Fruit fly (Drosophila melanogaster) ovary, adult (tissue): ENCODE data around the gene deltaCOP.

ENCODE experiments used
- CG17801 ChIP-seq: fragments of 200-800 bp; optimal IDR thresholded peaks from 2 replicates; lab custom pipeline; 2019; ENCODE audit warnings: missing biosample characterization, mild to moderate bottlenecking, missing genetic modification characterization, moderate library complexity; ENCODE audit not compliant: partially characterized antibody

deltaCOP gene

DNA sequence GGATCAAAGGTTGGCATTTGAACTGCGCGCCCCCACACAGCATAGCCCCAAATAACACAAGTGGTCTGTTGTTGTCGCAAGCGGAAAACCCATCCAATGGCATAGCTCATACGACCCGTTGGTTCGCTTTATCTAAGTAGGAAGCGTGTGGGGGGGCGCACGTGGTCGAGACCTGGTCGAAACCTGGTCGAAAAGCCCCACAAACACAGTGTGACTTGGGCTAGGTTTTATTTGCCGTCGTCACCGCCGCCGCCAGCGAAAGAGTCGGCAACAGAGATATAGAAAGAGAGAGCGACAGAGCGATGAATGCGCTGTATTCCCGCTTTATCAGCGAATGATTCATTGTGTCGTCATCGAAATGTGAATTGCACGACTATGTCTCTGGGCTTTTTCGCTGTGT, 18.7 kb downstream of the deltaCOP start:
- peak; percentile 43 for TF ChIP-seq CG17801

DNA sequence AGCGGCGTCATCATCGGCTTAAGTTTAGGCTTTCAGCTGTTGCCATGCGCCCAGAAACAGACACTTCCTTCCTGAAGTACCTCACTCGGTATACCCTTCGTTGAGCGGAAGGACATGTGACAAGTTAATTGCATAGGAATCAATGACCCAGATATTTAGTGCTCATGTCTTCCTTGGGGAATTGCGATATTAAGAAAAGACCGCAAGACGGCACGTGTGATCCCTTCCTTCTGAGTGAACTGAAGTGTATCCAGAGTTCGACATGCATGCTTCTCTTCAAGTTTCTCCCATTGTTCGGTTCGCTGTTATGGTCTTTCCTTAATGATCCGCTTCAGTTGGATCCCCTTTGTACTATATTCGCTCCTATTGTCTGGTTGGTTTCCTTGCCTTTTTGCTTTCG, 21.1 kb downstream of the deltaCOP start:
- TF ChIP-seq CG17801: no peak

- TF ChIP-seq CG17801: peak; percentile 74
Observed at dm6 chrX:1834702-1835376, 26.8 kb downstream of the deltaCOP start.

DNA sequence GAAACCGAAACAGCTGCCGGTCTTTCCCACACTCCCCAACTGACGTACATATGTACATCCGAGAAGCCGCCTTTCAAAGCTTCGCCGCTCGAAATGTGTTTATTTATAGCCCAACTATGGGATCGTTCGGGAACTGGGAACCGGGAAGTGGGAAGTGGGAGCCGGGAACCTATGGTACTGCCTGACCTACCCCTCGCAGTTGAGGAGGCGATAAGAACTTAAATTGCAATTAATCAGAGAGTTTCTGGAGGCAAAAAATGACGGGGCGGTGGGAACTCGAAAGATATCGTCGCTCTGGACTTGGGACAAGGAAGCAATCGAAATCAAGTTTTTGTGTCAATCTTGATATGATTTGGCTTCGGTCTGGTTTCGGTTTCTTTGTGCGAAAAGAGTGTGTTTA, 28.9 kb downstream of the deltaCOP start:
- TF ChIP-seq CG17801: no peak

dm6 chrX:1831219-1831555, 30.4 kb downstream of the deltaCOP start:
- no peak for TF ChIP-seq CG17801

DNA sequence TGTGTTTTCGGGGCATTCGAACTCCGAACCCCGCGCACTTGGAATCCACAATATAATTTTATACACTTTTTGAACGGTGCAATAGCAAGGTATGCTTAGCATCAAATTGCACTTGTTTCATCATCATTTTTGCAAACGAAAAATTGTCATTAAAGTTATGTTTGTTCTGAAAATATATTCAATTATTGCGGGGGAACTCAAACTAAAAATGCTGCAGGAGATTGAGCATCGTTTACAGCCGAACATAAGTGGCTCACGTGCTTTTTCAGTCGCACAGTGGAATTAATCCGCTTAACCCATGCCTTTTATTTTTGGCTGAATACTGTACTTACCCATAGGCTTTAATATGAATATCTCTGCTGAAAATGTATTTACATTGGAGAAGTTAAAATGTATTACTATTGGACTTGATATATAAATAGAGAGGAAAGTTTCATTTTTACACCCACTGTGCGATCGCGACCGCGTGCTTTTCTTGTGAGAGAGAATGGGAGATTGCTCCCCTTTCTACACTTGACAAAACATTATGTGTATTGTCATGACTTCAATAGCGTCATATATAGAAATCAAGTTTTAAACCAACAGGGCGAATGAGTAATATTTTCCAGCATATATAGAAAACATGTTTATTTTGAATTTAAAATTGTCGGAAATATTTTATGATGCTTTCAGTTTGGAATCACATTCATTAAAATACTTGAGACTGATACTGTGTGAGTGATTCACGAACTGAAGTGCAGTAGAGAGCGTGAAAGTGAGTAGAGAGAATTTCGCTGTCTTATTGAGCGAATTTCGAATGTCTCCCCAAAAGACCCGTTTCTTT, 31.0 kb downstream of the deltaCOP start:
- TF ChIP-seq CG17801: peak; percentile 98

DNA sequence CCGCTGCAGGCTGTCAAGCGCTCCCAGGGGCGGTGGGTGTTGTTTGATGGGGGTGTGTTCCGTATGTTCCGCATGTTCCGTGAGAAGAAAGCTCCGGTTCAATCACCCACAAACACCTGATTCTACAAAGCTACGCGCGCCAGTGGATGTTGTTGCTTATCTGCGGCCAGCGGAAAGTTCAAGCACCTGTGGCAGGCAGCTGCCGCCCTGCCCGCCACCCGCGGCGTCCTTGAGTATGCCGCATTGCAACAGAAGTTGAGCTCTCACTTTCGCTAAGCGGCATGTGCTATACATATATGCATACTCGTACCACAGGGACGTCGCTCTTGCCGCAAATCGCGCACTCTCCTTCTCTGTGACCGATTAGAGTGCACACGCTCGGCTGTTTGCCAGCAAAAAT, 33.5 kb downstream of the deltaCOP start:
- TF ChIP-seq CG17801: no peak

dm6 chrX:1825912-1826862, 35.4 kb downstream of the deltaCOP start:
- peak; percentile 35 for TF ChIP-seq CG17801

dm6 chrX:1824610-1824948, 37.0 kb downstream of the deltaCOP start:
- TF ChIP-seq CG17801: no peak

- no peak for TF ChIP-seq CG17801
Observed at dm6 chrX:1823883-1824609, 37.5 kb downstream of the deltaCOP start.

dm6 chrX:1822281-1822680, 39.3 kb downstream of the deltaCOP start, which contains the start of gene CG14811:
Gene CG14811 (minus strand): TSS chrX:1822381.
- TF ChIP-seq CG17801: no peak

- TF ChIP-seq CG17801: no peak
Observed at dm6 chrX:1821039-1821438, 40.6 kb downstream of the deltaCOP start.

DNA sequence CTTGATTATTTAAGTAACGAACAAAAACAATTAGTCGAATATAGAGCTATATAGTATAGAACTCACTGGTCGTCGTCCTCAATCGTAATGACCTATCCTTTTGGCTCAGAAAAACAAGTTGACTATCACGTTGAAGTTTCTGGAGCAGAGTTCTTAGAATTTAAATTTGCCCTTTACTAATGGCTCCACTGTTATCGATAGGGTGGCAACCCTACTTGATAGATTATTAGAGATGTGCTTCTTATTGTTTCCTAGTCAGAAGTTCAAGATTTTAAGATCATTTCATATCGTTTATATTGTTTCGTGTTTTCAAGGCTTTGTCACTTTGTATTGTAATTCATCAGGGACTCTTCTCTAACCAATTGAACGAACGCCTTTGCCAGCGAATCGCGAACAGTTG, 41.3 kb downstream of the deltaCOP start, which contains the start of gene CG14810:
TSS of gene CG14810 (minus strand) at position 101 of the 400 bp plus-strand sequence.
- TF ChIP-seq CG17801: no peak

- TF ChIP-seq CG17801: peak; percentile 4
Observed at dm6 chrX:1819026-1819425, 42.6 kb downstream of the deltaCOP start.

DNA sequence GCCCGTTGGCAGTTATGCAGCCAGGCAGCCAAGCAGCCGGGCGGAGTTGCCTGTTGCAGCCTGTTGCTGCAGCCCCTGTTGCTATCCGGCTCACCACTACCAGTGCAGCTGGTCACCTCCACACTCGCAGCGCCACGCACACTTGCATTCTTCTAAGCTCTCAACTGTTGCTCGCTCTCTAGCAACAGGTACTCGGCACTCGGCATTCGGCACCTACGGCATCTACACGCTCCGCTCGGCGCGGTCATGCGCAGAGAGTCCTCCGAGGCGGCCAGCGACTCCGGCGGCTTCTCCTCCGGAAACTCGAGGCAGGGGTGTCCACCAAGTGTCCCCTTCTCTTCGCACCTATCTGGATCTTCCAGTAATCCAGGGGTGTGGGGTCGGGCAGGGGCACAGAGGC, 50.4 kb downstream of the deltaCOP start:
- TF ChIP-seq CG17801: no peak
